Fruit fly (Drosophila melanogaster): Measurements from ENCODE around the gene Rab27.

Rab27 gene

DNA sequence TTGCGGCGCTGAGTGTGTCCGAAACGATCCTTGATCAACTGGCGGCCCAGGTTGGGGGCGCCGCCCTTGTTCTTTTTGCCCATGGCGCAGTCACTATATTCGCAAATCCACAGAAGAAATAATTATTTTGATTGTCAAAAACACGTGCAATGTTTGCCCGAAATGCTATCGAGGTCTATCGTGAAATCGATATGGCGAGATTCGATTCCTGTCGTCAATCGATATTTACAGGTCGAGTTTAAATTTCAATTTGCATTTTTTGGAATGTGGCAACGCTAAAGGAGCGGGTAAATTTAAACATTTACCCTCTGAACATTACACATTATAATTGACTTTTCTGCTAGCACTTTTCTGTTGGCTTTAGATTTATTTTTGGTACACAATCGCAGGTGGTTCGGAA is 12.7 kb downstream of the Rab27 start, which contains the start of gene Ns3 (continued):
- TF ChIP-seq CG12391 (tag; optimal IDR thresholded peaks at IDR 0.05): no peak
- TF ChIP-seq CG10267 (tag; optimal IDR thresholded peaks at IDR 0.05): peak; percentile 48
- TF ChIP-seq CG12236 (GFP tag; optimal IDR thresholded peaks at IDR 0.05): no peak
- TF ChIP-seq GATAe (GFP tag; conservative IDR thresholded peaks at IDR 0.05): no peak
- TF ChIP-seq CG10565 (GFP tag; optimal IDR thresholded peaks at IDR 0.05): no peak
- no peak for TF ChIP-seq dmrt11E (tag; optimal IDR thresholded peaks at IDR 0.05)
- no peak for TF ChIP-seq NC2β (GFP tag; optimal IDR thresholded peaks at IDR 0.05)
- TF ChIP-seq pho (GFP tag; optimal IDR thresholded peaks at IDR 0.05): no peak
- TF ChIP-seq CG18619 (GFP tag; optimal IDR thresholded peaks at IDR 0.05): no peak
- TF ChIP-seq bsh (GFP tag; optimal IDR thresholded peaks at IDR 0.05): no peak
- peak in 1 of 2 experiments; percentile 37 for TF ChIP-seq crp (GFP tag; optimal IDR thresholded peaks at IDR 0.05)
- no peak for TF ChIP-seq gcm2 (GFP tag; optimal IDR thresholded peaks at IDR 0.05)
- no peak for TF ChIP-seq exex (tag; optimal IDR thresholded peaks at IDR 0.05)
- TF ChIP-seq lov (optimal IDR thresholded peaks at IDR 0.05): no peak
- no peak for TF ChIP-seq lov (GFP tag; IDR thresholded peaks at IDR 0.05)
- peak; percentile 87 for TF ChIP-seq ato (GFP tag; IDR thresholded peaks at IDR 0.05; ENCODE audit: partially characterized antibody)
- TF ChIP-seq CG8290 (GFP tag; optimal IDR thresholded peaks at IDR 0.05): no peak
- TF ChIP-seq CG8290 (tag; optimal IDR thresholded peaks at IDR 0.05): no peak
- no peak for TF ChIP-seq emc (GFP tag; optimal IDR thresholded peaks at IDR 0.05)
- no peak for TF ChIP-seq CG14667 (GFP tag; IDR thresholded peaks at IDR 0.05)
- TF ChIP-seq MESR4 (GFP tag; optimal IDR thresholded peaks at IDR 0.05): peak; percentile 71
- no peak for TF ChIP-seq CG15696 (tag; optimal IDR thresholded peaks at IDR 0.05)
- peak; percentile 88 for TF ChIP-seq chinmo (GFP tag; IDR thresholded peaks at IDR 0.05; ENCODE audit: partially characterized antibody)
- TF ChIP-seq Bgb (GFP tag; IDR thresholded peaks at IDR 0.05; ENCODE audit: partially characterized antibody): peak; percentile 92
- TF ChIP-seq Hr39 (optimal IDR thresholded peaks at IDR 0.05): no peak
- no peak for TF ChIP-seq nmo (GFP tag; optimal IDR thresholded peaks at IDR 0.05)
- TF ChIP-seq dati (GFP tag; IDR thresholded peaks at IDR 0.05): no peak
- TF ChIP-seq CG11695 (GFP tag; IDR thresholded peaks at IDR 0.05): no peak
- TF ChIP-seq Ets97D (GFP tag; optimal IDR thresholded peaks at IDR 0.05): peak; percentile 2
- no peak for TF ChIP-seq CG6175 (GFP tag; IDR thresholded peaks at IDR 0.05)
- no peak for TF ChIP-seq CG16863 (GFP tag; optimal IDR thresholded peaks at IDR 0.05)
- no peak for TF ChIP-seq CG43689 (GFP tag; IDR thresholded peaks at IDR 0.05)
- no peak for TF ChIP-seq Drgx (GFP tag; IDR thresholded peaks at IDR 0.05)
- TF ChIP-seq sr (GFP tag; IDR thresholded peaks at IDR 0.05): no peak
- no peak for TF ChIP-seq tap (tag; optimal IDR thresholded peaks at IDR 0.05)
- no peak for TF ChIP-seq Hmr (GFP tag; optimal IDR thresholded peaks at IDR 0.05)
- no peak for TF ChIP-seq CG10462 (GFP tag; optimal IDR thresholded peaks at IDR 0.05)
- no peak for TF ChIP-seq tgo (GFP tag; IDR thresholded peaks at IDR 0.05)
- peak; percentile 64 for TF ChIP-seq trem (tag; optimal IDR thresholded peaks at IDR 0.05)
- TF ChIP-seq CG14965 (GFP tag; optimal IDR thresholded peaks at IDR 0.05; ENCODE audit: borderline replicate concordance): no peak
- no peak for TF ChIP-seq CG6689 (GFP tag; IDR thresholded peaks at IDR 0.05)
- TF ChIP-seq Ets65A (GFP tag): no peak
- peak; percentile 62 for TF ChIP-seq Myb (GFP tag; optimal IDR thresholded peaks at IDR 0.05)
- TF ChIP-seq lmd (GFP tag; IDR thresholded peaks at IDR 0.05): no peak
- TF ChIP-seq zfh2 (GFP tag; optimal IDR thresholded peaks at IDR 0.05): no peak
- TF ChIP-seq CG7963 (GFP tag; IDR thresholded peaks at IDR 0.05; ENCODE audit: partially characterized antibody): peak; percentile 91
- peak; percentile 86 for TF ChIP-seq CG15514 (GFP tag; optimal IDR thresholded peaks at IDR 0.05)
- TF ChIP-seq Nf-YA (GFP tag; IDR thresholded peaks at IDR 0.05): no peak
- TF ChIP-seq CG4617 (GFP tag; optimal IDR thresholded peaks at IDR 0.05; ENCODE audit: borderline replicate concordance): peak; percentile 9
- TF ChIP-seq CG34224 (GFP tag; IDR thresholded peaks at IDR 0.05; ENCODE audit: partially characterized antibody): peak; percentile 91
- no peak for TF ChIP-seq luna (GFP tag; optimal IDR thresholded peaks at IDR 0.05)
- no peak for TF ChIP-seq CG12219 (GFP tag; optimal IDR thresholded peaks at IDR 0.05)

Measured in whole organism, embryonic.